Worm (Caenorhabditis elegans) whole organism, L3 larva: ENCODE data around the gene Y69H2.15.

ENCODE experiments used
- aly-2 ChIP-seq: fragments of 150-350 bp; optimal IDR thresholded peaks from 2 replicates; lab custom pipeline; 2014; ENCODE audit warnings: missing biosample characterization, missing genetic modification characterization
- ama-1 ChIP-seq: fragments of 150-350 bp; optimal IDR thresholded peaks from 2 replicates; lab custom pipeline; 2018
- ceh-16 ChIP-seq: sonication (generic microtip); optimal IDR thresholded peaks from 2 replicates; lab custom pipeline; 2017; ENCODE audit warnings: missing biosample characterization, missing genetic modification characterization
- ceh-28 ChIP-seq: fragments of 150-350 bp; optimal IDR thresholded peaks from 2 replicates; lab custom pipeline; 2014; ENCODE audit warnings: missing biosample characterization, missing genetic modification reagents, missing genetic modification characterization
- ceh-82 ChIP-seq: fragments of 150-350 bp; optimal IDR thresholded peaks from 2 replicates; lab custom pipeline; 2014; ENCODE audit warnings: missing biosample characterization, missing genetic modification characterization
- daf-12 ChIP-seq: fragments of 150-350 bp; optimal IDR thresholded peaks from 2 replicates; lab custom pipeline; 2014; ENCODE audit warnings: missing biosample characterization, missing genetic modification reagents, missing genetic modification characterization
- egl-27 ChIP-seq: sonication (generic microtip); optimal IDR thresholded peaks from 4 replicates; lab custom pipeline; 2017; ENCODE audit warnings: missing biosample characterization, missing genetic modification reagents, missing genetic modification characterization
- elt-1 ChIP-seq: fragments of 150-350 bp; optimal IDR thresholded peaks from 2 replicates; lab custom pipeline; 2014; ENCODE audit warnings: missing biosample characterization, missing genetic modification characterization
- elt-3 ChIP-seq, 3 experiments: fragments of 150-350 bp in 1 of 3; sonication (generic microtip) in 2 of 3; optimal IDR thresholded peaks; 2 replicates in 2 of 3; 4 replicates in 1 of 3; lab custom pipeline; 2014 to 2017; ENCODE audit warnings: missing biosample characterization in 3 of 3, missing genetic modification characterization in 3 of 3
- eor-1 ChIP-seq, 2 experiments: fragments of 150-350 bp; optimal IDR thresholded peaks; 2 replicates each; lab custom pipeline; 2014 to 2018; ENCODE audit warnings: missing biosample characterization in 2 of 2, missing genetic modification characterization in 2 of 2
- fkh-2 ChIP-seq: fragments of 150-350 bp; optimal IDR thresholded peaks from 2 replicates; lab custom pipeline; 2014; ENCODE audit warnings: missing biosample characterization, missing genetic modification reagents, missing genetic modification characterization
- fos-1 ChIP-seq: fragments of 150-350 bp; optimal IDR thresholded peaks from 2 replicates; lab custom pipeline; 2014; ENCODE audit warnings: missing biosample characterization, missing genetic modification characterization
- hmg-11 ChIP-seq: sonication (generic microtip); optimal IDR thresholded peaks from 2 replicates; lab custom pipeline; 2016; ENCODE audit warnings: missing genetic modification characterization, missing compliant biosample characterization
- jun-1 ChIP-seq: fragments of 150-350 bp; optimal IDR thresholded peaks from 2 replicates; lab custom pipeline; 2014; ENCODE audit warnings: missing biosample characterization, missing genetic modification reagents, missing genetic modification characterization
- lin-15B ChIP-seq: fragments of 150-350 bp; optimal IDR thresholded peaks from 2 replicates; lab custom pipeline; 2014; ENCODE audit warnings: missing biosample characterization, missing genetic modification characterization
- lin-39 ChIP-seq: fragments of 150-350 bp; optimal IDR thresholded peaks from 2 replicates; lab custom pipeline; 2018; ENCODE audit warnings: missing biosample characterization, missing genetic modification reagents, missing genetic modification characterization
- lsy-12 ChIP-seq: sonication (generic microtip); optimal IDR thresholded peaks from 2 replicates; lab custom pipeline; 2016; ENCODE audit warnings: mild to moderate bottlenecking, missing genetic modification characterization, missing compliant biosample characterization
- mml-1 ChIP-seq: fragments of 150-350 bp; sonication (generic microtip); optimal IDR thresholded peaks from 3 replicates; lab custom pipeline; 2014; ENCODE audit warnings: missing biosample characterization, missing genetic modification characterization
- nfya-1 ChIP-seq: sonication (generic microtip); optimal IDR thresholded peaks from 2 replicates; lab custom pipeline; 2017; ENCODE audit warnings: missing genetic modification characterization, mild to moderate bottlenecking, missing compliant biosample characterization, antibody characterized with exemption, moderate library complexity; ENCODE audit not compliant: insufficient read depth
- nhr-11 ChIP-seq: fragments of 150-350 bp; optimal IDR thresholded peaks from 2 replicates; lab custom pipeline; 2014; ENCODE audit warnings: missing biosample characterization, missing genetic modification characterization
- nhr-12 ChIP-seq: fragments of 150-350 bp; optimal IDR thresholded peaks from 2 replicates; lab custom pipeline; 2014; ENCODE audit warnings: missing biosample characterization, missing genetic modification characterization
- nhr-23 ChIP-seq: fragments of 150-350 bp; optimal IDR thresholded peaks from 2 replicates; lab custom pipeline; 2014; ENCODE audit warnings: missing biosample characterization, missing genetic modification reagents, missing genetic modification characterization
- nhr-237 ChIP-seq: fragments of 150-350 bp; optimal IDR thresholded peaks from 2 replicates; lab custom pipeline; 2014; ENCODE audit warnings: missing biosample characterization, missing genetic modification characterization
- nhr-25 ChIP-seq: sonication (generic microtip); optimal IDR thresholded peaks from 2 replicates; lab custom pipeline; 2017; ENCODE audit warnings: missing biosample characterization, missing genetic modification characterization
- nhr-28 ChIP-seq: fragments of 150-350 bp; optimal IDR thresholded peaks from 2 replicates; lab custom pipeline; 2014; ENCODE audit warnings: missing biosample characterization, missing genetic modification characterization
- nhr-43 ChIP-seq: sonication (generic microtip); optimal IDR thresholded peaks from 2 replicates; lab custom pipeline; 2016; ENCODE audit warnings: mild to moderate bottlenecking, missing genetic modification characterization, missing compliant biosample characterization; ENCODE audit not compliant: poor library complexity, severe bottlenecking
- nhr-67 ChIP-seq: fragments of 150-350 bp; optimal IDR thresholded peaks from 2 replicates; lab custom pipeline; 2014; ENCODE audit warnings: missing biosample characterization, missing genetic modification characterization
- nhr-76 ChIP-seq: fragments of 150-350 bp; sonication (generic microtip); optimal IDR thresholded peaks from 5 replicates; lab custom pipeline; 2014; ENCODE audit warnings: missing biosample characterization, missing genetic modification characterization
- nhr-77 ChIP-seq: fragments of 150-350 bp; optimal IDR thresholded peaks from 2 replicates; lab custom pipeline; 2014; ENCODE audit warnings: missing biosample characterization, missing genetic modification characterization
- pqm-1 ChIP-seq: fragments of 150-350 bp; optimal IDR thresholded peaks from 2 replicates; lab custom pipeline; 2017; ENCODE audit warnings: missing biosample characterization, missing genetic modification characterization, inconsistent platforms
- snpc-4 ChIP-seq: fragments of 150-350 bp; optimal IDR thresholded peaks from 2 replicates; lab custom pipeline; 2014; ENCODE audit warnings: missing biosample characterization, missing genetic modification characterization
- tbx-2 ChIP-seq: sonication (generic microtip); optimal IDR thresholded peaks from 2 replicates; lab custom pipeline; 2016; ENCODE audit warnings: mild to moderate bottlenecking, missing genetic modification characterization, missing compliant biosample characterization
- unc-39 ChIP-seq: sonication (generic microtip); optimal IDR thresholded peaks from 4 replicates; lab custom pipeline; 2017; ENCODE audit warnings: missing biosample characterization, missing genetic modification characterization
- unc-62 ChIP-seq: fragments of 150-350 bp; sonication (generic microtip); optimal IDR thresholded peaks from 4 replicates; lab custom pipeline; 2014; ENCODE audit warnings: missing biosample characterization, missing genetic modification reagents, missing genetic modification characterization
- zag-1 ChIP-seq: fragments of 150-350 bp; optimal IDR thresholded peaks from 2 replicates; lab custom pipeline; 2014; ENCODE audit warnings: missing biosample characterization, missing genetic modification characterization
- ztf-11 ChIP-seq: fragments of 150-350 bp; optimal IDR thresholded peaks from 2 replicates; lab custom pipeline; 2014; ENCODE audit warnings: missing biosample characterization, missing genetic modification characterization
- ztf-4 ChIP-seq: fragments of 150-350 bp; optimal IDR thresholded peaks from 2 replicates; lab custom pipeline; 2014; ENCODE audit warnings: missing biosample characterization, missing genetic modification characterization

Gene Y69H2.15

DNA sequence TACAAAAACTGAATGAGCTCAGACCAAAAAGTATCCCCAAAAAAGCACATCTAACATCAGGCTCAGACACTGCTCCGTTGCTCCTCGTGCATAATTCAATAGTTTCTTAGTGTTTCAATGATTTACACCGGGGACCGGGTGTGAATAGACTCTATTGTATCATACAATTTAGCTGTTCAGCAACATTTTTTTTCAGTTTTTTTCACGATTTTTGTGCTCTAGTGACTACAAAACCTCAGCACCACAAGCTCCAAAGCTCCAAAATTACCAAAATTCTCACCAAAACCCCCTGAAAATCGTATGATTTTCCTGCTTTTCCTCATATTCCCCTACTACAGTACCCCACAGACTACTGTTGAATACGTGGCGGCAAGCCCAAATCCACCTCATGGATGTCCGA lies 23.4 kb upstream of the Y69H2.15 start, which contains the start of gene egas-2:
egas-2 (plus strand) TSS at position 301 of the 400 bp plus-strand sequence.
- TF ChIP-seq nhr-11 (tag; lab: Kevin White, UChicago): no peak
- no peak for TF ChIP-seq unc-62 (GFP tag; lab: Kevin White, UChicago)
- no peak for TF ChIP-seq nhr-67 (tag; lab: Kevin White, UChicago)
- no peak for TF ChIP-seq zag-1
- TF ChIP-seq nfya-1: no peak
- TF ChIP-seq ztf-11: no peak
- no peak for TF ChIP-seq nhr-77
- no peak for TF ChIP-seq lin-39
- TF ChIP-seq tbx-2 (tag; lab: Kevin White, UChicago): no peak
- no peak for TF ChIP-seq hmg-11 (tag; lab: Kevin White, UChicago)
- TF ChIP-seq aly-2 (tag; lab: Kevin White, UChicago): no peak
- no peak for TF ChIP-seq lin-15B (tag; lab: Kevin White, UChicago)
- no peak for TF ChIP-seq egl-27 (tag; lab: Kevin White, UChicago)
- TF ChIP-seq nhr-12 (tag; lab: Kevin White, UChicago): no peak
- no peak for TF ChIP-seq pqm-1 (tag; lab: Kevin White, UChicago)

DNA sequence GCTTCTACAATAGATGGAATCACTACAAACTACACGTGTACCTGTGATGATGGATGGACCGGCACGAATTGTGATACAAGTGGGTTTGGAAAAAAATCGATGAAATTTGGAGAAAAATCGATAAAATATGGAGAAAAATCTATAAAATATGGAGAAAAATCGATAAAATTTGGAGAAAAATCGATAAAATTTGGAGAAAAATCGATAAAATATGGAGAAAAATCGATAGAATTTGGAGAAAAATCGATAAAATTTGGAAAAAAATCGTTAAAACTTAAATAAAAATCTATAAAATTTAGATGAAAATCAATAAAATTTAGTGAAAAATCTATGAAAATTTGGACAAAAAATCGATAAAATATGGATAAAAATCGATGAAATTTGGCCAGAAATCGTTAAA lies 17.6 kb upstream of the Y69H2.15 start:
- TF ChIP-seq hmg-11 (tag; lab: Kevin White, UChicago) (no peak), ceh-28 (tag; lab: Kevin White, UChicago) (peak; percentile 83)
- TF ChIP-seq, all 47 proteins: peak for 1

ce11 chrV:18639601-18640354 lies 13.1 kb upstream of the Y69H2.15 start, which contains the start of gene egas-1:
Gene egas-1 (plus strand): TSS chrV:18640304.
- TF ChIP-seq aly-2 (tag; lab: Kevin White, UChicago) (no peak), elt-3 (tag; optimal IDR thresholded peaks at IDR 0.05; lab: Kevin White, UChicago) (peak in 1 of 3 experiments; percentile 8), ceh-28 (tag; lab: Kevin White, UChicago) (peak; percentile 12), ama-1 (lab: Kevin White, UChicago) (peak; percentile 84), nhr-23 (peak; percentile 45)

DNA sequence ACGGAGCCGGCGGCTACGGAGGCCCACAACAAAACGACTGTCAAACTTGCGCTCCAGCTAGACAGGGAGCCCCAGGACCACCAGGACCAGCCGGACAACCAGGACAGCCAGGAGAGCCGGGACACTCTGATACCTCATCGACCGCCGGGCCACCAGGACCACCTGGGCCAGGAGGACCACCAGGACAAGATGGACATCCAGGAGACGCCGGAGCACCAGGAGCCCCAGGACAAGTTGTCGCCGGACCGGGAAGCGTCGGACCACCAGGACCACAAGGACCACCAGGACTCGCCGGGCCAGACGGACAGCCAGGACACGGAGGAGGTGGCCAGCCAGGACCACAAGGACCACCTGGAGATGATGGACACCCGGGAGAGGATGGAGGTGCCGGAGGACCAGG lies 12.4 kb upstream of the Y69H2.15 start:
- TF ChIP-seq fos-1: no peak
- TF ChIP-seq fkh-2 (tag; lab: Kevin White, UChicago): no peak

ce11 chrV:18638367-18638873 lies 11.8 kb upstream of the Y69H2.15 start, which contains the start of gene col-42:
Gene col-42 (plus strand): TSS chrV:18638484.
- peak; percentile 5 for TF ChIP-seq nhr-23
- TF ChIP-seq ama-1 (lab: Kevin White, UChicago): peak; percentile 64
- TF ChIP-seq nhr-76: no peak
- TF ChIP-seq, all 47 proteins: peak for 2

- no peak for TF ChIP-seq nhr-43 (tag; lab: Kevin White, UChicago)
- TF ChIP-seq nhr-23: peak; percentile 49
- peak; percentile 22 for TF ChIP-seq jun-1 (tag; lab: Kevin White, UChicago)
- TF ChIP-seq fkh-2 (tag; lab: Kevin White, UChicago): no peak
- TF ChIP-seq unc-62 (GFP tag; lab: Kevin White, UChicago): no peak
- no peak for TF ChIP-seq zag-1
- no peak for TF ChIP-seq mml-1 (tag; lab: Kevin White, UChicago)
- no peak for TF ChIP-seq nhr-76
- TF ChIP-seq tbx-2 (tag; lab: Kevin White, UChicago): no peak
- no peak for TF ChIP-seq nhr-28 (tag; lab: Kevin White, UChicago)
- TF ChIP-seq aly-2 (tag; lab: Kevin White, UChicago): no peak
- TF ChIP-seq nhr-11 (tag; lab: Kevin White, UChicago): no peak
- TF ChIP-seq ceh-82 (tag; lab: Kevin White, UChicago): no peak
- TF ChIP-seq snpc-4: no peak
- no peak for TF ChIP-seq lsy-12 (tag; lab: Kevin White, UChicago)
- no peak for TF ChIP-seq fos-1
- no peak for TF ChIP-seq pqm-1 (tag; lab: Kevin White, UChicago)
- peak; percentile 9 for TF ChIP-seq nhr-25
- no peak for TF ChIP-seq ztf-4 (tag; lab: Kevin White, UChicago)
- TF ChIP-seq eor-1 (tag; optimal IDR thresholded peaks at IDR 0.05; lab: Kevin White, UChicago): no peak
- peak; percentile 6 for TF ChIP-seq lin-15B (tag; lab: Kevin White, UChicago)
- TF ChIP-seq ceh-16 (tag; lab: Kevin White, UChicago): no peak
- TF ChIP-seq lin-39: no peak
- no peak for TF ChIP-seq daf-12 (tag; lab: Kevin White, UChicago)
- TF ChIP-seq unc-39 (tag; lab: Kevin White, UChicago): no peak
- TF ChIP-seq elt-1: no peak
- TF ChIP-seq nhr-12 (tag; lab: Kevin White, UChicago): no peak
- no peak for TF ChIP-seq nhr-67 (tag; lab: Kevin White, UChicago)
- peak in 1 of 3 experiments; percentile 29 for TF ChIP-seq elt-3 (tag; optimal IDR thresholded peaks at IDR 0.05; lab: Kevin White, UChicago)
- no peak for TF ChIP-seq nhr-237 (tag; lab: Kevin White, UChicago)
Measured at ce11 chrV:18637544-18638366, 11.1 kb upstream of the Y69H2.15 start.
